Fruit fly (Drosophila melanogaster): ENCODE results near the gene CG4229.

CG4229 gene

dm6 chr3L:16566093-16566492 lies 9.5 kb downstream of the CG4229 start (continued):
- TF ChIP-seq her (GFP tag; optimal IDR thresholded peaks at IDR 0.05) = no peak
- TF ChIP-seq Sin3A (optimal IDR thresholded peaks at IDR 0.05) = no peak
- TF ChIP-seq vfl (GFP tag; optimal IDR thresholded peaks at IDR 0.05) = no peak
- TF ChIP-seq CG1529 (GFP tag; optimal IDR thresholded peaks at IDR 0.05) = no peak
- no peak for TF ChIP-seq Camta (GFP tag; optimal IDR thresholded peaks at IDR 0.05)
- no peak for TF ChIP-seq sna (GFP tag; IDR thresholded peaks at IDR 0.05; ENCODE audit: partially characterized antibody)
- TF ChIP-seq Mrtf (GFP tag; IDR thresholded peaks at IDR 0.05) = no peak
- TF ChIP-seq zfh1 (GFP tag; IDR thresholded peaks at IDR 0.05) = no peak; the same call in 2 of the 3 replicates
- TF ChIP-seq nerfin-1 (tag; optimal IDR thresholded peaks at IDR 0.05) = no peak
- no peak for TF ChIP-seq Bgb (GFP tag; IDR thresholded peaks at IDR 0.05; ENCODE audit: partially characterized antibody)
- TF ChIP-seq da (GFP tag; optimal IDR thresholded peaks at IDR 0.05) = no peak
- no peak for TF ChIP-seq CG32772 (GFP tag; IDR thresholded peaks at IDR 0.05)
- no peak for TF ChIP-seq CG8290 (GFP tag; optimal IDR thresholded peaks at IDR 0.05)
- no peak for TF ChIP-seq CG8290 (tag; optimal IDR thresholded peaks at IDR 0.05)
- TF ChIP-seq Bteb2 (GFP tag; optimal IDR thresholded peaks at IDR 0.05) = no peak
- TF ChIP-seq CG16815 (GFP tag; optimal IDR thresholded peaks at IDR 0.05) = no peak
- TF ChIP-seq CG2889 (GFP tag; IDR thresholded peaks at IDR 0.05) = no peak
- peak; percentile 12 for TF ChIP-seq Hsf (GFP tag; optimal IDR thresholded peaks at IDR 0.05)
- TF ChIP-seq CG14860 (GFP tag; IDR thresholded peaks at IDR 0.05; ENCODE audit: partially characterized antibody) = no peak
- TF ChIP-seq Fer3 (tag; optimal IDR thresholded peaks at IDR 0.05) = no peak
- TF ChIP-seq CG30403 (GFP tag; optimal IDR thresholded peaks at IDR 0.05) = no peak
- TF ChIP-seq crol (GFP tag; IDR thresholded peaks at IDR 0.05) = no peak
- no peak for TF ChIP-seq Meics (GFP tag; optimal IDR thresholded peaks at IDR 0.05)
- TF ChIP-seq Sry-β (GFP tag; optimal IDR thresholded peaks at IDR 0.05) = no peak
- no peak for TF ChIP-seq dan (GFP tag; IDR thresholded peaks at IDR 0.05)
- TF ChIP-seq bbx (GFP tag; IDR thresholded peaks at IDR 0.05; ENCODE audit: partially characterized antibody) = no peak
- no peak for TF ChIP-seq pho (GFP tag; optimal IDR thresholded peaks at IDR 0.05)
- no peak for TF ChIP-seq CG2116 (GFP tag; optimal IDR thresholded peaks at IDR 0.05)
- TF ChIP-seq Atf6 (GFP tag; IDR thresholded peaks at IDR 0.05) = peak; percentile 25; the same call in 1 of the 2 replicates
- no peak for TF ChIP-seq Stat92E (GFP tag; optimal IDR thresholded peaks at IDR 0.05)
- no peak for TF ChIP-seq pfk (GFP tag; optimal IDR thresholded peaks at IDR 0.05)
- TF ChIP-seq Sox102F (GFP tag; optimal IDR thresholded peaks at IDR 0.05) = peak; percentile 42
- TF ChIP-seq CG17829 (tag; optimal IDR thresholded peaks at IDR 0.05) = no peak
- TF ChIP-seq CG15514 (GFP tag; optimal IDR thresholded peaks at IDR 0.05) = no peak
- TF ChIP-seq CG3407 (GFP tag; optimal IDR thresholded peaks at IDR 0.05) = no peak
- no peak for TF ChIP-seq E2f1 (GFP tag; IDR thresholded peaks at IDR 0.05)
- TF ChIP-seq CG2712 (tag; optimal IDR thresholded peaks at IDR 0.05) = peak; percentile 39
- TF ChIP-seq H2.0 (GFP tag; IDR thresholded peaks at IDR 0.05) = 0 out of 2 replicates have a peak, but pooled peaks have one; percentile 11
- TF ChIP-seq dmrt99B (tag; optimal IDR thresholded peaks at IDR 0.05) = peak; percentile 7
- TF ChIP-seq zfh2 (GFP tag; optimal IDR thresholded peaks at IDR 0.05) = no peak
- no peak for TF ChIP-seq ttk (GFP tag; IDR thresholded peaks at IDR 0.05)
- no peak for TF ChIP-seq Awh (GFP tag; IDR thresholded peaks at IDR 0.05)
- no peak for TF ChIP-seq sc (optimal IDR thresholded peaks at IDR 0.05)
- no peak for TF ChIP-seq sc (GFP tag; optimal IDR thresholded peaks at IDR 0.05)
- no peak for TF ChIP-seq vvl (GFP tag; IDR thresholded peaks at IDR 0.05)
- TF ChIP-seq Adf1 (GFP tag; IDR thresholded peaks at IDR 0.05) = no peak
- TF ChIP-seq Med (GFP tag) = peak; percentile 70
- no peak for TF ChIP-seq CG33557 (GFP tag; optimal IDR thresholded peaks at IDR 0.05)
- TF ChIP-seq CG10147 (GFP tag; optimal IDR thresholded peaks at IDR 0.05) = no peak
- TF ChIP-seq CG17612 (GFP tag; IDR thresholded peaks at IDR 0.05) = no peak
- no peak for TF ChIP-seq Asciz (GFP tag; optimal IDR thresholded peaks at IDR 0.05)
- peak in 1 of 3 experiments; percentile 21 for TF ChIP-seq lola (GFP tag; optimal IDR thresholded peaks at IDR 0.05)
